Fruit fly (Drosophila melanogaster) whole organism, wandering third instar larva: ENCODE results near the gene Nup358.

Source experiments
- Abd-B ChIP-seq: fragments of >200 bp; optimal IDR thresholded peaks from 2 replicates; lab custom pipeline; 2017; ENCODE audit warnings: missing biosample characterization, missing genetic modification characterization
- CG32264 ChIP-seq: fragments of 200-800 bp; sonication (Bioruptor generic); optimal IDR thresholded peaks from 2 replicates; lab custom pipeline; 2016; ENCODE audit warnings: missing biosample characterization, missing genetic modification characterization
- CrebA ChIP-seq: fragments of 200-800 bp; sonication (Bioruptor generic); optimal IDR thresholded peaks from 2 replicates; lab custom pipeline; 2016; ENCODE audit warnings: missing biosample characterization, mild to moderate bottlenecking, missing genetic modification characterization, borderline replicate concordance
- Dfd ChIP-seq: fragments of >200 bp; optimal IDR thresholded peaks from 2 replicates; lab custom pipeline; 2017; ENCODE audit warnings: missing biosample characterization, missing genetic modification characterization
- Hnf4 ChIP-seq: fragments of 200-800 bp; sonication (Bioruptor generic); optimal IDR thresholded peaks from 2 replicates; lab custom pipeline; 2016; ENCODE audit warnings: missing biosample characterization, mild to moderate bottlenecking, missing genetic modification characterization
- Myc ChIP-seq: fragments of >200 bp; optimal IDR thresholded peaks from 2 replicates; lab custom pipeline; 2017
- OdsH ChIP-seq: fragments of 200-800 bp; sonication (Bioruptor generic); optimal IDR thresholded peaks from 2 replicates; lab custom pipeline; 2016; ENCODE audit warnings: missing biosample characterization, mild to moderate bottlenecking, missing genetic modification characterization
- Sp1 ChIP-seq: fragments of 200-800 bp; sonication (Bioruptor generic); optimal IDR thresholded peaks from 3 replicates; lab custom pipeline; 2019; ENCODE audit warnings: missing biosample characterization, mild to moderate bottlenecking, missing genetic modification characterization, moderate library complexity
- br ChIP-seq: fragments of 200-800 bp; sonication (Bioruptor generic); optimal IDR thresholded peaks from 2 replicates; lab custom pipeline; 2016; ENCODE audit warnings: missing biosample characterization, missing genetic modification characterization
- ey ChIP-seq: fragments of 200-800 bp; sonication (Bioruptor generic); optimal IDR thresholded peaks from 2 replicates; lab custom pipeline; 2016; ENCODE audit warnings: missing biosample characterization, missing genetic modification characterization
- pan ChIP-seq: fragments of >200 bp; optimal IDR thresholded peaks from 2 replicates; lab custom pipeline; 2017
- tai ChIP-seq: sonication (Bioruptor generic); optimal IDR thresholded peaks from 2 replicates; lab custom pipeline; 2016; ENCODE audit warnings: missing biosample characterization, missing genetic modification characterization
- usp ChIP-seq: fragments of >200 bp; optimal IDR thresholded peaks from 2 replicates; lab custom pipeline; 2017; ENCODE audit warnings: missing biosample characterization, missing genetic modification characterization

dm6 chr3R:25289589-25289988, 40.4 kb downstream of the Nup358 start, which contains the start of gene CG11893:
- TF ChIP-seq CrebA (GFP tag; lab: Kevin White, UChicago) (no peak), ey (no peak), OdsH (GFP tag; lab: Kevin White, UChicago) (no peak), Dfd (GFP tag; lab: Kevin White, UChicago) (no peak), pan (no peak), Hnf4 (GFP tag; lab: Kevin White, UChicago) (no peak), tai (GFP tag; lab: Kevin White, UChicago) (no peak), usp (GFP tag; lab: Kevin White, UChicago) (no peak), Sp1 (GFP tag; lab: Kevin White, UChicago) (no peak), br (no peak), Abd-B (GFP tag; lab: Kevin White, UChicago) (no peak), CG32264 (GFP tag; lab: Kevin White, UChicago) (no peak), Myc (lab: Kevin White, UChicago) (no peak)
